Fruit fly (Drosophila melanogaster): ENCODE measurements around the gene CG3592.

The CG3592 gene

DNA sequence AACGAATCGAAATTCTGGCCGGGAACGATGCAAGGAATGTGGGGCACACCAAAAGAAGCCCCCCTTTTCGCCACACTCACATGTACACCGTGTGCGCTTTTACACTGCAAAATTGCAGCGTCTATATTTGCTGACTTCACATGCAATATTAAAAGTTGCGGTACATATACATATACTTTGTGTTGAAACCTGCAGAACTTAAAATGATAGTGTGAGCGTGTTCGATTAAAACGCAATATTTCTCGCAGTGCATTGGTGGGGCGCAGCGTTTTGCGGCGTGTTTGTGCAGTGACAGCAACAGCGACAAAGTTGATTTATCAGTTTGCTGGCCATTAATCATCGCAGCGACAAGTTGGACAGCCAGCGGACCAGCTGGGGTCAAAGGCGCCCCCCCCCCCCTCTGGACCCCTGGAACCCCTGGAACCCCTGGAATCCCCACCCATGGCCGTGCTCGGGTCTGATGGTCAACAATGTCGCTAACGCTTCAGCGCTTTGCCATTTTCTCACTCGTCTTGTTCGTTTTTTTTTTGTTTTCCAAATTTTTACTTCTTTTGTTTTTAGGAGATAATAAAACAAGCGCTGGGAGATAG, 27.7 kb upstream of the CG3592 start:
- TF ChIP-seq Dif (GFP tag; optimal IDR thresholded peaks at IDR 0.05; ENCODE audit: partially characterized antibody) (no peak), N (GFP tag; optimal IDR thresholded peaks at IDR 0.05) (no peak), Hnf4 (GFP tag; optimal IDR thresholded peaks at IDR 0.05) (no peak), dmrt93B (GFP tag; optimal IDR thresholded peaks at IDR 0.05) (peak; percentile 39), usp (GFP tag; optimal IDR thresholded peaks at IDR 0.05) (no peak), h (GFP tag; optimal IDR thresholded peaks at IDR 0.05) (peak; percentile 45), Sp1 (GFP tag; optimal IDR thresholded peaks at IDR 0.05) (peak; percentile 3), ey (GFP tag; optimal IDR thresholded peaks at IDR 0.05) (peak; percentile 37), GATAd (GFP tag; optimal IDR thresholded peaks at IDR 0.05) (no peak), CG9705 (GFP tag; optimal IDR thresholded peaks at IDR 0.05) (no peak), Hr83 (GFP tag; optimal IDR thresholded peaks at IDR 0.05; ENCODE audit: poor library complexity, severe bottlenecking) (no peak), lola (GFP tag; optimal IDR thresholded peaks at IDR 0.05) (no peak), psq (GFP tag; optimal IDR thresholded peaks at IDR 0.05) (no peak), CrebA (GFP tag; optimal IDR thresholded peaks at IDR 0.05; ENCODE audit: borderline replicate concordance) (no peak), fru (GFP tag; optimal IDR thresholded peaks at IDR 0.05) (no peak), foxo (GFP tag; optimal IDR thresholded peaks at IDR 0.05) (no peak), rgr (GFP tag; optimal IDR thresholded peaks at IDR 0.05) (peak; percentile 14), OdsH (GFP tag; optimal IDR thresholded peaks at IDR 0.05) (peak; percentile 0), dl (GFP tag; optimal IDR thresholded peaks at IDR 0.05; ENCODE audit: insufficient read depth in 1 of 2, partially characterized antibody in 2 of 2) (no peak), Rel (GFP tag; optimal IDR thresholded peaks at IDR 0.05) (no peak), Rel (tag; optimal IDR thresholded peaks at IDR 0.05) (no peak), Myc (optimal IDR thresholded peaks at IDR 0.05) (no peak), pan (optimal IDR thresholded peaks at IDR 0.05) (no peak), Mio (GFP tag; optimal IDR thresholded peaks at IDR 0.05) (no peak), HLH106 (tag; optimal IDR thresholded peaks at IDR 0.05) (peak; percentile 53), CG32264 (GFP tag; optimal IDR thresholded peaks at IDR 0.05) (no peak), Dfd (GFP tag; optimal IDR thresholded peaks at IDR 0.05) (peak; percentile 92), br (GFP tag; optimal IDR thresholded peaks at IDR 0.05) (peak; percentile 28), sv (GFP tag; optimal IDR thresholded peaks at IDR 0.05) (no peak), jim (GFP tag; optimal IDR thresholded peaks at IDR 0.05) (no peak), Hr78 (GFP tag; optimal IDR thresholded peaks at IDR 0.05) (no peak), tai (GFP tag; optimal IDR thresholded peaks at IDR 0.05) (no peak), dsf (GFP tag; optimal IDR thresholded peaks at IDR 0.05; ENCODE audit: borderline replicate concordance) (no peak)

DNA sequence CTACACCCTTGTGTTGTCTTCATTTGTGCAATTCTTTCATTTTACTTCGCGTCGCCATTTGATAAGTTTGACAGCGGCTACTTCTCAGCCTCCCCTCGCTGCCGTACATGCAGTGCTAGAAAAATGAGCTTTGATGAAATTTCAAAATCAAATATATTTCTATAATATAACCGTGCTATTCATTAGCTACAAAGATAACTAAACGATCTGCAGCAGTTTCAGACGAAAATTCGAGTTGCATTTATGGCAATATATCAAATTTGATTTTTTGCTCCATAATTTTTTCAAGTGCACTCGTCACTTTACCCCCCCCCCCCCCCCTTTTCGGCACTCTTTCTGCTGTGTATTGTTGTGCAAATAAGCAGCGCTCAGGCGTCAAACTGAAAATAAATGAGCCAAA, 22.3 kb upstream of the CG3592 start:
- TF ChIP-seq sv (GFP tag; optimal IDR thresholded peaks at IDR 0.05) (no peak), dmrt93B (GFP tag; optimal IDR thresholded peaks at IDR 0.05) (no peak), lola (GFP tag; optimal IDR thresholded peaks at IDR 0.05) (no peak), Dfd (GFP tag; optimal IDR thresholded peaks at IDR 0.05) (peak; percentile 50), Abd-B (GFP tag; optimal IDR thresholded peaks at IDR 0.05) (no peak)

DNA sequence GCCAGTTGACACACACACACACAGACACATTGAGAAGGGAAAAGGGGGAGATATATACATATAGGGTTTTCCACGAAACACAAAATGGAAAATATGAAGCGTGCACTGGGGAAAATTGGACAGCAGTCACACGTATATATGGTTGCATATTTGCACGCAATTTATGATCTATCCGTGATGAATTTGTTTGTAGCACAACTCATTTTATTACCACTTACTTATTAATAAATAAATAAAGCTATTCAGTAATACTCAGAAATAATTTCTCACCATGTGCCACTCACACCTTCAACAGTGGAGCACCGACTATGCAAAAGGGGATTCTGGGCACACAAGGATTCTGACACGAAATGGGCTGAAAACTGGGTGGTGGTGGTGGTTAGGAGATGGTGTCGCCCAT, 20.8 kb upstream of the CG3592 start:
- no peak for TF ChIP-seq Myc (optimal IDR thresholded peaks at IDR 0.05)
- TF ChIP-seq dsf (GFP tag; optimal IDR thresholded peaks at IDR 0.05; ENCODE audit: borderline replicate concordance) = no peak
- no peak for TF ChIP-seq OdsH (GFP tag; optimal IDR thresholded peaks at IDR 0.05)
- no peak for TF ChIP-seq pan (optimal IDR thresholded peaks at IDR 0.05)
- TF ChIP-seq tai (GFP tag; optimal IDR thresholded peaks at IDR 0.05) = no peak
- no peak for TF ChIP-seq rgr (GFP tag; optimal IDR thresholded peaks at IDR 0.05)
- TF ChIP-seq Vsx2 (GFP tag; optimal IDR thresholded peaks at IDR 0.05; ENCODE audit: partially characterized antibody) = no peak
- no peak for TF ChIP-seq Dif (GFP tag; optimal IDR thresholded peaks at IDR 0.05; ENCODE audit: partially characterized antibody)
- no peak for TF ChIP-seq Jra (GFP tag; optimal IDR thresholded peaks at IDR 0.05)
- TF ChIP-seq usp (GFP tag; optimal IDR thresholded peaks at IDR 0.05) = no peak
- no peak for TF ChIP-seq dl (GFP tag; optimal IDR thresholded peaks at IDR 0.05; ENCODE audit: insufficient read depth in 1 of 2, partially characterized antibody in 2 of 2)
- TF ChIP-seq lola (GFP tag; optimal IDR thresholded peaks at IDR 0.05) = no peak
- no peak for TF ChIP-seq GATAd (GFP tag; optimal IDR thresholded peaks at IDR 0.05)
- no peak for TF ChIP-seq Mio (GFP tag; optimal IDR thresholded peaks at IDR 0.05)
- no peak for TF ChIP-seq fru (GFP tag; optimal IDR thresholded peaks at IDR 0.05)
- no peak for TF ChIP-seq Hr83 (GFP tag; optimal IDR thresholded peaks at IDR 0.05; ENCODE audit: poor library complexity, severe bottlenecking)
- TF ChIP-seq N (GFP tag; optimal IDR thresholded peaks at IDR 0.05) = no peak
- no peak for TF ChIP-seq Abd-B (GFP tag; optimal IDR thresholded peaks at IDR 0.05)
- TF ChIP-seq dmrt93B (GFP tag; optimal IDR thresholded peaks at IDR 0.05) = no peak
- no peak for TF ChIP-seq HLH106 (tag; optimal IDR thresholded peaks at IDR 0.05)

Measured in whole organism, wandering third instar larva.